Worm (Caenorhabditis elegans): ENCODE results near the gene F43C9.1.
A peak's percentile ranks its signal among the peaks of the same experiment; 100 is the strongest.

Gene F43C9.1

ce11 chrX:4788958-4789357 is 4.1 kb upstream of the F43C9.1 start:
- TF ChIP-seq mls-2 (tag; optimal IDR thresholded peaks at IDR 0.05) (peak; percentile 45), lsy-2 (tag; optimal IDR thresholded peaks at IDR 0.05) (no peak), lin-32 (GFP tag; optimal IDR thresholded peaks at IDR 0.05) (no peak), cnd-1 (tag; optimal IDR thresholded peaks at IDR 0.05) (peak; percentile 81), unc-39 (tag; optimal IDR thresholded peaks at IDR 0.05) (no peak), unc-120 (tag; optimal IDR thresholded peaks at IDR 0.05; ENCODE audit: poor library complexity, severe bottlenecking) (peak; percentile 21), unc-62 (GFP tag; optimal IDR thresholded peaks at IDR 0.05) (peak; percentile 8), ceh-83 (GFP tag; optimal IDR thresholded peaks at IDR 0.05) (peak; percentile 85), sem-2 (GFP tag; optimal IDR thresholded peaks at IDR 0.05) (peak; percentile 74), sptf-1 (tag; optimal IDR thresholded peaks at IDR 0.05) (peak; percentile 72), elt-3 (tag; optimal IDR thresholded peaks at IDR 0.05) (no peak), drap-1 (GFP tag; optimal IDR thresholded peaks at IDR 0.05) (peak; percentile 66), M03D4.4 (tag; optimal IDR thresholded peaks at IDR 0.05) (peak; percentile 79)

ce11 chrX:4790614-4791013 is 2.5 kb upstream of the F43C9.1 start:
- TF ChIP-seq ztf-11 (tag; optimal IDR thresholded peaks at IDR 0.05) (no peak), bed-3 (GFP tag; optimal IDR thresholded peaks at IDR 0.05) (no peak), drap-1 (GFP tag; optimal IDR thresholded peaks at IDR 0.05) (no peak), lin-32 (GFP tag; optimal IDR thresholded peaks at IDR 0.05) (no peak), nhr-2 (tag; optimal IDR thresholded peaks at IDR 0.05) (no peak), ceh-43 (GFP tag; optimal IDR thresholded peaks at IDR 0.05) (no peak), hlh-1 (tag; optimal IDR thresholded peaks at IDR 0.05) (no peak), mab-5 (tag; optimal IDR thresholded peaks at IDR 0.05) (no peak), blmp-1 (tag; optimal IDR thresholded peaks at IDR 0.05) (no peak), mls-2 (tag; optimal IDR thresholded peaks at IDR 0.05) (no peak), sptf-1 (tag; optimal IDR thresholded peaks at IDR 0.05) (no peak), unc-62 (GFP tag; optimal IDR thresholded peaks at IDR 0.05) (no peak), elt-1 (tag; optimal IDR thresholded peaks at IDR 0.05; ENCODE audit: borderline replicate concordance, insufficient read depth) (no peak), nhr-237 (tag; optimal IDR thresholded peaks at IDR 0.05) (no peak)

- TF ChIP-seq drap-1 (GFP tag; optimal IDR thresholded peaks at IDR 0.05) (no peak), ces-1 (GFP tag; optimal IDR thresholded peaks at IDR 0.05) (no peak), mab-5 (tag; optimal IDR thresholded peaks at IDR 0.05) (no peak)
Measured at ce11 chrX:4794062-4794461, 983 bp downstream of the F43C9.1 start.

ce11 chrX:4795329-4795728 is 2.2 kb downstream of the F43C9.1 start:
- TF ChIP-seq nhr-237 (tag; optimal IDR thresholded peaks at IDR 0.05), result no peak
- TF ChIP-seq unc-62 (GFP tag; optimal IDR thresholded peaks at IDR 0.05), result no peak
- TF ChIP-seq sem-2 (GFP tag; optimal IDR thresholded peaks at IDR 0.05), result no peak
- TF ChIP-seq cnd-1 (tag; optimal IDR thresholded peaks at IDR 0.05), result no peak
- no peak for TF ChIP-seq ceh-83 (GFP tag; optimal IDR thresholded peaks at IDR 0.05)
- no peak for TF ChIP-seq mab-5 (tag; optimal IDR thresholded peaks at IDR 0.05)
- no peak for TF ChIP-seq nhr-28 (tag; optimal IDR thresholded peaks at IDR 0.05)
- no peak for TF ChIP-seq drap-1 (GFP tag; optimal IDR thresholded peaks at IDR 0.05)
- TF ChIP-seq nhr-12 (tag; optimal IDR thresholded peaks at IDR 0.05), result no peak
- TF ChIP-seq ham-2 (GFP tag; optimal IDR thresholded peaks at IDR 0.05), result no peak
- TF ChIP-seq mep-1 (tag; optimal IDR thresholded peaks at IDR 0.05), result no peak
- no peak for TF ChIP-seq ceh-43 (GFP tag; optimal IDR thresholded peaks at IDR 0.05)
- no peak for TF ChIP-seq ceh-39 (tag; optimal IDR thresholded peaks at IDR 0.05)
- TF ChIP-seq lin-13 (tag; optimal IDR thresholded peaks at IDR 0.05), result no peak
- no peak for TF ChIP-seq nhr-76 (tag; optimal IDR thresholded peaks at IDR 0.05)
- TF ChIP-seq zip-8 (tag; optimal IDR thresholded peaks at IDR 0.05), result no peak
- no peak for TF ChIP-seq unc-120 (tag; optimal IDR thresholded peaks at IDR 0.05; ENCODE audit: poor library complexity, severe bottlenecking)
- TF ChIP-seq lin-32 (GFP tag; optimal IDR thresholded peaks at IDR 0.05), result no peak
- TF ChIP-seq ces-1 (GFP tag; optimal IDR thresholded peaks at IDR 0.05), result no peak
- TF ChIP-seq flh-1 (GFP tag; optimal IDR thresholded peaks at IDR 0.05), result no peak

- TF ChIP-seq mab-5 (tag; optimal IDR thresholded peaks at IDR 0.05) (no peak), pha-4 (tag; optimal IDR thresholded peaks at IDR 0.05) (peak; percentile 8)
Measured at ce11 chrX:4800078-4800621, 7.1 kb downstream of the F43C9.1 start, which contains the start of gene mig-13. mig-13 (minus strand) TSS chrX:4800128.
